Worm (Caenorhabditis elegans) whole organism, mixed stage, embryonic: ENCODE measurements around the gene Y67H2A.2.

ENCODE experiments used
- M03D4.4 ChIP-seq: sonication (generic microtip); optimal IDR thresholded peaks from 2 replicates; lab custom pipeline; 2017; ENCODE audit warnings: mild to moderate bottlenecking, missing genetic modification characterization, missing compliant biosample characterization
- blmp-1 ChIP-seq: fragments of 150-350 bp; optimal IDR thresholded peaks from 2 replicates; lab custom pipeline; 2014; ENCODE audit warnings: missing biosample characterization, missing genetic modification characterization
- ces-1 ChIP-seq: fragments of 150-350 bp; optimal IDR thresholded peaks from 2 replicates; lab custom pipeline; 2014; ENCODE audit warnings: missing biosample characterization, missing genetic modification reagents, missing genetic modification characterization
- lin-13 ChIP-seq: fragments of 150-350 bp; optimal IDR thresholded peaks from 2 replicates; lab custom pipeline; 2014; ENCODE audit warnings: missing biosample characterization, missing genetic modification characterization
- mep-1 ChIP-seq: fragments of 150-350 bp; optimal IDR thresholded peaks from 2 replicates; lab custom pipeline; 2017; ENCODE audit warnings: missing biosample characterization, missing genetic modification reagents, missing genetic modification characterization, inconsistent platforms
- nhr-28 ChIP-seq: fragments of 150-350 bp; optimal IDR thresholded peaks from 2 replicates; lab custom pipeline; 2014; ENCODE audit warnings: missing biosample characterization, missing genetic modification characterization
- nhr-76 ChIP-seq: sonication (generic microtip); optimal IDR thresholded peaks from 2 replicates; lab custom pipeline; 2017; ENCODE audit warnings: missing biosample characterization, missing genetic modification characterization
- ztf-11 ChIP-seq: fragments of 150-350 bp; optimal IDR thresholded peaks from 2 replicates; lab custom pipeline; 2014; ENCODE audit warnings: missing biosample characterization, missing genetic modification characterization

DNA sequence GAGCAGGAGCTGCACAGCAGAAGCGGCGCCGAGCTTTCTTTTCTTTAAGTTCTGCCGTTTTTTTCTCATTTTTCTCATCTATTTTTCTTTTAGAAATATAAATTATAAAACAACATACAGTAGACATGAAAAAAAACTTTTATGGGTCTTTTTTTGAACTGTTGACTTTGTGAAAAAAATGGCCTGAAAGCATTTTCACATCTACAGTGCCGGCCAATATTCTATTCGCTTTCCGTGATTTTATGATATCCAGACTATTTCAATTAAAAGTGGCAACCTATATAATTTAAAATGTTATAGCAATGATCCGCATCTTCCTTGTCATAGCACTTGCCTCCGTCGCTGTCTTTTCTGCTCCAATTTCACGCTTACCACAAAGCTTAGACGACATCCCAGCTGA lies 30.4 kb upstream of the Y67H2A.2 start, which contains the start of gene far-6:
- no peak for TF ChIP-seq mep-1 (tag; lab: Kevin White, UChicago)
- no peak for TF ChIP-seq nhr-76 (tag; lab: Kevin White, UChicago)
- no peak for TF ChIP-seq blmp-1 (tag; lab: Kevin White, UChicago)
- no peak for TF ChIP-seq lin-13
- TF ChIP-seq ztf-11 (tag; lab: Kevin White, UChicago) = no peak
- TF ChIP-seq M03D4.4 = no peak
- no peak for TF ChIP-seq nhr-28 (tag; lab: Kevin White, UChicago)
- TF ChIP-seq ces-1 (GFP tag; lab: Kevin White, UChicago) = no peak
